Worm (Caenorhabditis elegans) whole organism, L1 larva: ENCODE results near the gene str-144.
A peak's percentile ranks its signal among the peaks of the same experiment; 100 is the strongest.

Experiments
- F16B12.6 ChIP-seq: fragments of 150-350 bp; optimal IDR thresholded peaks from 2 replicates; lab custom pipeline; 2014; ENCODE audit warnings: missing biosample characterization, missing genetic modification characterization
- Y116A8C.19 ChIP-seq: sonication (generic microtip); optimal IDR thresholded peaks from 2 replicates; lab custom pipeline; 2016; ENCODE audit warnings: missing compliant biosample characterization, missing genetic modification characterization, borderline replicate concordance
- ama-1 ChIP-seq: fragments of 150-350 bp; optimal IDR thresholded peaks from 2 replicates; lab custom pipeline; 2014
- lsy-2 ChIP-seq, 2 experiments: fragments of 150-350 bp; optimal IDR thresholded peaks; 2 replicates each; lab custom pipeline; 2014; ENCODE audit warnings: missing biosample characterization in 2 of 2, missing genetic modification characterization in 2 of 2
- nhr-11 ChIP-seq: fragments of 150-350 bp; optimal IDR thresholded peaks from 2 replicates; lab custom pipeline; 2014; ENCODE audit warnings: missing biosample characterization, missing genetic modification characterization
- nhr-77 ChIP-seq: fragments of 150-350 bp; optimal IDR thresholded peaks from 2 replicates; lab custom pipeline; 2014; ENCODE audit warnings: missing biosample characterization, missing genetic modification characterization
- nhr-85 ChIP-seq: sonication (generic microtip); peaks from one replicate; lab custom pipeline; 2016; ENCODE audit warnings: missing genetic modification characterization, inconsistent platforms, missing compliant biosample characterization
- pag-3 ChIP-seq: sonication (generic microtip); optimal IDR thresholded peaks from 2 replicates; lab custom pipeline; 2017; ENCODE audit warnings: missing genetic modification characterization, mild to moderate bottlenecking, missing compliant biosample characterization, antibody characterized with exemption, borderline replicate concordance; ENCODE audit not compliant: insufficient read depth
- rnt-1 ChIP-seq: sonication (generic microtip); optimal IDR thresholded peaks from 2 replicates; lab custom pipeline; 2016; ENCODE audit warnings: mild to moderate bottlenecking, missing genetic modification characterization, moderate library complexity, missing compliant biosample characterization
- snpc-4 ChIP-seq: fragments of 150-350 bp; optimal IDR thresholded peaks from 2 replicates; lab custom pipeline; 2014; ENCODE audit warnings: missing biosample characterization, missing genetic modification characterization
- sox-4 ChIP-seq: sonication (generic microtip); optimal IDR thresholded peaks from 2 replicates; lab custom pipeline; 2016; ENCODE audit warnings: missing genetic modification characterization, missing compliant biosample characterization
- tlp-1 ChIP-seq: fragments of 150-350 bp; optimal IDR thresholded peaks from 2 replicates; lab custom pipeline; 2014; ENCODE audit warnings: missing biosample characterization, missing genetic modification characterization
- ztf-11 ChIP-seq, 2 experiments: sonication (generic microtip); optimal IDR thresholded peaks; 2 replicates each; lab custom pipeline; 2016 to 2017; ENCODE audit warnings: missing genetic modification characterization in 2 of 2, missing biosample characterization in 1 of 2, missing compliant biosample characterization in 1 of 2

ce11 chrV:8027429-8028142, 44.4 kb downstream of the str-144 start:
- TF ChIP-seq pag-3 (tag; lab: Kevin White, UChicago) (no peak), sox-4 (tag; lab: Kevin White, UChicago) (no peak), lsy-2 (tag; optimal IDR thresholded peaks at IDR 0.05; lab: Kevin White, UChicago) (peak in 1 of 2 experiments; percentile 53), nhr-77 (tag; lab: Kevin White, UChicago) (no peak), snpc-4 (no peak), rnt-1 (tag; lab: Kevin White, UChicago) (no peak), F16B12.6 (no peak), ztf-11 (tag; optimal IDR thresholded peaks at IDR 0.05; lab: Kevin White, UChicago) (no peak), ama-1 (lab: Kevin White, UChicago) (no peak), nhr-11 (no peak), tlp-1 (tag; lab: Kevin White, UChicago) (no peak), nhr-85 (tag; lab: Kevin White, UChicago) (peak; percentile 90), Y116A8C.19 (tag; lab: Kevin White, UChicago) (no peak)
